Fruit fly (Drosophila melanogaster) whole organism, pupa: ENCODE results near the gene mei-41.

Source experiments
- CG15710 ChIP-seq: fragments of 200-800 bp; sonication (Bioruptor generic); optimal IDR thresholded peaks from 2 replicates; lab custom pipeline; 2018; ENCODE audit warnings: missing biosample characterization, mild to moderate bottlenecking, missing genetic modification characterization, moderate library complexity
- CG8159 ChIP-seq: fragments of 200-800 bp; sonication (Bioruptor generic); optimal IDR thresholded peaks from 3 replicates; lab custom pipeline; 2018; ENCODE audit warnings: missing biosample characterization, mild to moderate bottlenecking, missing genetic modification characterization, moderate library complexity
- CG9948 ChIP-seq: fragments of 200-800 bp; sonication (Bioruptor generic); optimal IDR thresholded peaks from 2 replicates; lab custom pipeline; 2018; ENCODE audit warnings: missing biosample characterization, mild to moderate bottlenecking, missing genetic modification characterization, moderate library complexity
- D1 ChIP-seq: fragments of 200-800 bp; sonication (Bioruptor generic); optimal IDR thresholded peaks from 2 replicates; lab custom pipeline; 2018; ENCODE audit warnings: missing biosample characterization, mild to moderate bottlenecking, missing genetic modification characterization, moderate library complexity
- EcR ChIP-seq: fragments of 200-800 bp; sonication (Bioruptor generic); optimal IDR thresholded peaks from 3 replicates; lab custom pipeline; 2019; ENCODE audit warnings: missing biosample characterization, missing genetic modification characterization, mild to moderate bottlenecking, moderate library complexity, missing genetic modification reagents
- Pif1B ChIP-seq: fragments of 200-800 bp; sonication (Bioruptor generic); optimal IDR thresholded peaks from 3 replicates; lab custom pipeline; 2016; ENCODE audit warnings: missing biosample characterization, missing genetic modification characterization
- fd96Ca ChIP-seq: fragments of 200-800 bp; sonication (Bioruptor generic); IDR thresholded peaks from 3 replicates; pipeline ENCODE4 v1.3.6; 2022; ENCODE audit warnings: missing biosample characterization, missing genetic modification characterization
- gl ChIP-seq: fragments of 200-800 bp; sonication (Bioruptor generic); optimal IDR thresholded peaks from 2 replicates; lab custom pipeline; 2018; ENCODE audit warnings: missing biosample characterization, mild to moderate bottlenecking, missing genetic modification characterization
- rn ChIP-seq: fragments of 200-800 bp; sonication (Bioruptor generic); IDR thresholded peaks from 2 replicates; pipeline ENCODE4 v1.3.6; 2022; ENCODE audit warnings: missing biosample characterization, missing genetic modification characterization

DNA sequence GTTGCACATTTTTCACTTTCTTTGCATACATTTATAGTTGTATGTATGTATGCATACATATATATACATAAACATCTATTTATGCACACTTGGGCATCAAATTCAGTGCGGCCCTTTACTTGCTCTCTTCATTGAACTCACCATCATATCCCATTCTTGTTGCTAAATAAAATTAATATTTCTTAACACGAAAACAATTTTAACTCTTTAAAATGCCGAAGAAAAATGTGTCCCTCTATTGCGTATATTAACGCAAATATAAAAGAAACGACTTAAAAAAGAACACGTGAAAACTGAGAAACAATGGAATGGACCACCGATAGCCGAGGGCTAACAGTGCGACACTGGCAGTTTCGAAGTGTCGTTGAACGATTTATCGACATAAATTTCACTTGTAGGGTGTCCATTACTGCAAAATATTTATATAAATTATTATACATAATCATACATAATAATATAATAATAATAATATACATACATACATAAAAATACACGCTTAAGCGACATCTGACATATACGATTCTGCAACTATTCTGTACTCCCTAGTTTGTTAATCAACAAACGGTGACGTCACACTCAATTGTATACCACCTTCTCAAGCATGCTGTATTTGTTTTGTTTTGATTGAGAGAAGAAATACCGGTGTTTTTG lies 32.7 kb upstream of the mei-41 start, which contains the start of the genes U2af50 and PIG-Q:
- TF ChIP-seq Pif1B (GFP tag; lab: Kevin White, UChicago) = peak; percentile 84
- peak; percentile 90 for TF ChIP-seq CG15710 (tag; lab: Kevin White, UChicago)
- TF ChIP-seq fd96Ca = no peak
- TF ChIP-seq rn (GFP tag; lab: Robert Waterston, UW) = no peak; the same call in 1 of the 2 replicates
- TF ChIP-seq EcR (GFP tag; lab: Kevin White, UChicago) = peak; percentile 86
- peak; percentile 91 for TF ChIP-seq CG9948 (tag; lab: Kevin White, UChicago)
- TF ChIP-seq D1 (tag; lab: Kevin White, UChicago) = no peak
- TF ChIP-seq CG8159 (tag; lab: Kevin White, UChicago) = peak; percentile 93
- TF ChIP-seq gl (tag; lab: Kevin White, UChicago) = peak; percentile 73
